Worm (Caenorhabditis elegans): ENCODE data around the gene gst-40.

DNA sequence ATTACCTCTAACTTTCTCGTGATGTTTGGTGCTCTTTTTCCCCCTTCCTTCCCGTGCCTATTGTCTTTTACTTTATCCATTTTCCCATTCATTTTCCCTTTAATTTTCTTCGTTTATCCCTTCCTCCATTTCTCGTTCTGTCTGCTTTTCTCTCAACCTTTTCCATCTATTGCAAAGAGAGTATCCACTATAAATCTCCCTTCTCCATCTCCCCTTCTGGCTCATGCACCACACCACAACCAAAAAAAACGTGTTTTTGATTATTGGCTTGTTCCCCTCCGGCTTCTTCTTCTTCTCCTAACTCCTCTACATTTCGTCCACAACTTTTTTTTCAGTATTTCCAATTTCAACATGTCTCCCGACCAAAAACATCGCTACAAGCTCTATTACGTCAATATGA, at the start of gene gst-40:
- TF ChIP-seq him-1 (tag; optimal IDR thresholded peaks at IDR 0.05): no peak
- TF ChIP-seq dao-5 (tag; optimal IDR thresholded peaks at IDR 0.05): no peak
- TF ChIP-seq W03F9.2 (tag; optimal IDR thresholded peaks at IDR 0.05): no peak

All from whole organism, L4/young adult.